Worm (Caenorhabditis elegans): ENCODE measurements around the gene pho-7.

Gene pho-7

ce11 chrX:10967698-10968097, 26.5 kb upstream of the pho-7 start, which contains the start of gene K09C8.9:
TSS of gene K09C8.9 (minus strand) at chrX:10967798.
- TF ChIP-seq daf-19 (GFP tag; conservative IDR thresholded peaks at IDR 0.05) (no peak), lin-15B (tag; optimal IDR thresholded peaks at IDR 0.05) (no peak), Y5F2A.4 (GFP tag; optimal IDR thresholded peaks at IDR 0.05) (no peak), nhr-41 (GFP tag; IDR thresholded peaks at IDR 0.05) (no peak), ztf-11 (tag; optimal IDR thresholded peaks at IDR 0.05) (no peak), hlh-30 (tag; optimal IDR thresholded peaks at IDR 0.05; ENCODE audit: insufficient read depth) (no peak), ceh-28 (tag; optimal IDR thresholded peaks at IDR 0.05) (no peak), dpl-1 (GFP tag; optimal IDR thresholded peaks at IDR 0.05) (no peak), nhr-10 (tag; optimal IDR thresholded peaks at IDR 0.05) (no peak), ceh-20 (GFP tag; IDR thresholded peaks at IDR 0.05) (no peak), mdl-1 (tag; optimal IDR thresholded peaks at IDR 0.05) (no peak), D1046.2 (GFP tag; IDR thresholded peaks at IDR 0.05) (no peak), jun-1 (tag; optimal IDR thresholded peaks at IDR 0.05) (no peak)

- TF ChIP-seq F10B5.3 (tag; optimal IDR thresholded peaks at IDR 0.05), result no peak
- no peak for TF ChIP-seq T26A8.4 (GFP tag; IDR thresholded peaks at IDR 0.05)
- TF ChIP-seq attf-4 (tag; optimal IDR thresholded peaks at IDR 0.05), result no peak
- no peak for TF ChIP-seq D1046.2 (GFP tag; IDR thresholded peaks at IDR 0.05)
- TF ChIP-seq spr-3 (GFP tag; optimal IDR thresholded peaks at IDR 0.05), result no peak
- no peak for TF ChIP-seq F26F4.8 (GFP tag; conservative IDR thresholded peaks at IDR 0.05)
- no peak for TF ChIP-seq lir-3 (tag; optimal IDR thresholded peaks at IDR 0.05)
- TF ChIP-seq pqm-1 (tag; optimal IDR thresholded peaks at IDR 0.05), result no peak
- TF ChIP-seq hif-1 (tag; optimal IDR thresholded peaks at IDR 0.05), result no peak
- no peak for TF ChIP-seq mdt-29 (GFP tag; IDR thresholded peaks at IDR 0.05)
- TF ChIP-seq aha-1 (tag), result no peak
- no peak for TF ChIP-seq lin-29 (GFP tag; IDR thresholded peaks at IDR 0.05)
- no peak for TF ChIP-seq nhr-237 (tag; optimal IDR thresholded peaks at IDR 0.05)
- no peak for TF ChIP-seq nhr-111 (GFP tag; optimal IDR thresholded peaks at IDR 0.05)
- TF ChIP-seq ces-1 (GFP tag; optimal IDR thresholded peaks at IDR 0.05), result no peak
- TF ChIP-seq F49E8.2 (tag; optimal IDR thresholded peaks at IDR 0.05; ENCODE audit: borderline replicate concordance), result no peak
- TF ChIP-seq lin-38 (GFP tag; IDR thresholded peaks at IDR 0.05), result no peak
- TF ChIP-seq nhr-10 (tag; optimal IDR thresholded peaks at IDR 0.05), result no peak
- TF ChIP-seq mdl-1 (tag; optimal IDR thresholded peaks at IDR 0.05), result no peak
- no peak for TF ChIP-seq mxl-3 (GFP tag; optimal IDR thresholded peaks at IDR 0.05)
These were observed 25.1 kb upstream of the pho-7 start, which contains the start of gene lge-1 for ce11 chrX:10966251-10966650. TSS of gene lge-1 (plus strand) at chrX:10966551.

ce11 chrX:10965508-10965907, 24.4 kb upstream of the pho-7 start:
- TF ChIP-seq ces-1 (GFP tag; optimal IDR thresholded peaks at IDR 0.05) (peak; percentile 54), unc-130 (GFP tag; optimal IDR thresholded peaks at IDR 0.05) (no peak)

ce11 chrX:10963453-10964046, 22.4 kb upstream of the pho-7 start, which contains the start of gene nas-10:
TSS of gene nas-10 (minus strand) at chrX:10963503.
- TF ChIP-seq lin-1 (GFP tag; IDR thresholded peaks at IDR 0.05) (peak; percentile 94), hmg-1.1 (GFP tag; IDR thresholded peaks at IDR 0.05) (peak; percentile 96), R02D3.7 (tag; optimal IDR thresholded peaks at IDR 0.05) (no peak), F37D6.2 (tag; optimal IDR thresholded peaks at IDR 0.05) (peak; percentile 62), F44E2.7 (GFP tag; IDR thresholded peaks at IDR 0.05) (peak; percentile 81; the same call in 1 of the 2 replicates), jun-1 (tag; optimal IDR thresholded peaks at IDR 0.05) (no peak), cey-2 (tag; optimal IDR thresholded peaks at IDR 0.05; ENCODE audit: borderline replicate concordance, insufficient read depth) (no peak), sdz-12 (GFP tag; optimal IDR thresholded peaks at IDR 0.05) (peak; percentile 64), lin-39 (tag; optimal IDR thresholded peaks at IDR 0.05) (no peak), egl-27 (tag; optimal IDR thresholded peaks at IDR 0.05) (no peak), hif-1 (tag; optimal IDR thresholded peaks at IDR 0.05) (peak; percentile 5 to 60), Y105C5A.15 (GFP tag; IDR thresholded peaks at IDR 0.05) (peak; percentile 74; the same call in 1 of the 2 replicates), zfp-2 (tag; optimal IDR thresholded peaks at IDR 0.05) (peak; percentile 3), pha-4 (GFP tag; IDR thresholded peaks at IDR 0.05) (no peak; the same call in 1 of the 2 replicates), pha-4 (tag; optimal IDR thresholded peaks at IDR 0.05) (no peak), nhr-42 (GFP tag; IDR thresholded peaks at IDR 0.05) (peak; percentile 51; the same call in 1 of the 2 replicates), lin-38 (GFP tag; IDR thresholded peaks at IDR 0.05) (no peak), daf-8 (GFP tag; IDR thresholded peaks at IDR 0.05) (0 out of 2 replicates have a peak, but pooled peaks have one; percentile 18), dve-1 (tag; optimal IDR thresholded peaks at IDR 0.05; ENCODE audit: insufficient read depth) (no peak)

Data from whole organism, L4 larva.